Fruit fly (Drosophila melanogaster): ENCODE results near the gene CG7394.

Gene CG7394

DNA sequence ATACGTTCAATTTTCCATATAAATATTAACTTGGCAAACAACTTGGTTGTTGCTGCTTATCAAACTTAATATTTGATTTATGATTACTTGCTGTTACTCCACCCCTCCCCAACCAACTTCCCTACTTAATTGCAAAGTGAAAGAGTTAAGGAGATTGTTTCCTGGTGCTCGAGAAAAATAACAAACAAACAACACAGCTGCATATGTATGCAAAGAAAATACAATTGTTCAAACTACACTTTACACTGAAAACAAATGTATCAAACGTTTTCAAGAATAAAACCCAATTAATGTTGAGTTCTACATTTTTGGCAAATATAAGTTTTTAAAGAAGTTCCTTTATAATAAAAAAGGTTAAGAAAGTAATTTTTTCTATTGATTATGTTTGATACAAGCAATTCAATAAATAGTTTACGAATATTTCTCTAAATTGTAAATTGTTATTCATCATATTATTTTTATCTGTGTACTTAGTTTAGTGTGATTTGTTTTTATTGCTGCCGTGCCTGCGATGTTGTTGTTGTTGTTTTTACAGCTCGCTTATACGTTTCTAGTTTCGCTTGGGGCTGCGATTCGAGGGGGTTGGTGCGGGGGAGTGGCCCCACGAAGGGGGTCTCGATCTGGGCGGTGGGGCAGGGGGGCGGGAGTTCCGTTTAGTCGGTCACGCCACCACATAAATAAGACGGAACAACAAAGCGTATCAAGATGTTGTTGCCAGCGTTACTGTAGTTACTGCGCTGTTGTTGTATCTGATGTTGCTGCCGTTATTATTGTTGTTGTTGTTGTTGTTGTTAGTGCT, 5.9 kb upstream of the CG7394 start (continued):
- TF ChIP-seq inv (GFP tag; IDR thresholded peaks at IDR 0.05; ENCODE audit: partially characterized antibody) (no peak), Lim3 (GFP tag; IDR thresholded peaks at IDR 0.05) (no peak; the same call in 1 of the 2 replicates), Oaz (GFP tag; IDR thresholded peaks at IDR 0.05) (0 out of 2 replicates have a peak, but pooled peaks have one; percentile 12), D19A (tag; optimal IDR thresholded peaks at IDR 0.05) (peak; percentile 78), ac (GFP tag; optimal IDR thresholded peaks at IDR 0.05) (no peak), Stat92E (GFP tag; optimal IDR thresholded peaks at IDR 0.05) (no peak), CG9215 (GFP tag; IDR thresholded peaks at IDR 0.05) (peak; percentile 29; the same call in 1 of the 2 replicates), sd (tag; optimal IDR thresholded peaks at IDR 0.05) (peak; percentile 45), hkb (optimal IDR thresholded peaks at IDR 0.05) (no peak), hkb (GFP tag; IDR thresholded peaks at IDR 0.05) (0 out of 2 replicates have a peak, but pooled peaks have one; percentile 28), sob (GFP tag; IDR thresholded peaks at IDR 0.05) (peak; percentile 28; the same call in 1 of the 2 replicates), Fer2 (tag; optimal IDR thresholded peaks at IDR 0.05) (peak; percentile 50), Dek (tag; optimal IDR thresholded peaks at IDR 0.05) (peak; percentile 64), CG7987 (GFP tag; optimal IDR thresholded peaks at IDR 0.05) (peak; percentile 7), E2f1 (GFP tag; IDR thresholded peaks at IDR 0.05) (no peak; the same call in 1 of the 2 replicates), CG12744 (GFP tag; optimal IDR thresholded peaks at IDR 0.05) (peak; percentile 20), Dip3 (GFP tag; optimal IDR thresholded peaks at IDR 0.05) (no peak), Mad (GFP tag; optimal IDR thresholded peaks at IDR 0.05) (no peak), Xrp1 (GFP tag; IDR thresholded peaks at IDR 0.05) (peak; percentile 76; the same call in 1 of the 2 replicates), Hr78 (GFP tag; optimal IDR thresholded peaks at IDR 0.05) (peak in 1 of 2 experiments; percentile 34), CG11398 (GFP tag; optimal IDR thresholded peaks at IDR 0.05) (peak; percentile 59), Sry-β (GFP tag; optimal IDR thresholded peaks at IDR 0.05) (peak; percentile 11), Ada2b (GFP tag; IDR thresholded peaks at IDR 0.05) (peak; percentile 52; the same call in 1 of the 2 replicates), NC2α (GFP tag; optimal IDR thresholded peaks at IDR 0.05) (peak; percentile 48), CG10209 (GFP tag; optimal IDR thresholded peaks at IDR 0.05) (peak; percentile 79), luna (GFP tag; optimal IDR thresholded peaks at IDR 0.05) (no peak), CG4360 (GFP tag; IDR thresholded peaks at IDR 0.05) (peak; percentile 92), CG6272 (GFP tag; IDR thresholded peaks at IDR 0.05) (no peak), Sox102F (GFP tag; optimal IDR thresholded peaks at IDR 0.05) (peak; percentile 91), CG8290 (GFP tag; optimal IDR thresholded peaks at IDR 0.05) (no peak), CG8290 (tag; optimal IDR thresholded peaks at IDR 0.05) (peak in 1 of 2 experiments; percentile 66), vfl (GFP tag; optimal IDR thresholded peaks at IDR 0.05) (no peak), Nf-YC (tag; optimal IDR thresholded peaks at IDR 0.05) (peak; percentile 50), CG4707 (GFP tag; optimal IDR thresholded peaks at IDR 0.05) (peak; percentile 30), CG6689 (GFP tag; IDR thresholded peaks at IDR 0.05) (peak; percentile 46; the same call in 1 of the 2 replicates), CG33213 (GFP tag; optimal IDR thresholded peaks at IDR 0.05) (peak; percentile 41), CG30403 (GFP tag; optimal IDR thresholded peaks at IDR 0.05) (peak; percentile 76), Mrtf (GFP tag; IDR thresholded peaks at IDR 0.05) (no peak), Spps (tag; optimal IDR thresholded peaks at IDR 0.05) (peak; percentile 46), TFAM (GFP tag; optimal IDR thresholded peaks at IDR 0.05) (no peak), CG3407 (GFP tag; optimal IDR thresholded peaks at IDR 0.05) (peak; percentile 63), zf30C (GFP tag; optimal IDR thresholded peaks at IDR 0.05) (peak; percentile 65), Bteb2 (GFP tag; optimal IDR thresholded peaks at IDR 0.05) (peak; percentile 76), fd3F (GFP tag; optimal IDR thresholded peaks at IDR 0.05) (peak; percentile 39), tgo (GFP tag; IDR thresholded peaks at IDR 0.05) (peak; percentile 53; the same call in 2 of the 3 replicates), CG12769 (tag; optimal IDR thresholded peaks at IDR 0.05) (peak; percentile 61), CG2678 (tag; optimal IDR thresholded peaks at IDR 0.05) (peak; percentile 91), mirr (GFP tag; optimal IDR thresholded peaks at IDR 0.05) (peak; percentile 68), wor (GFP tag; IDR thresholded peaks at IDR 0.05) (peak; percentile 33; the same call in 1 of the 2 replicates)

All from whole organism, embryonic.